Fruit fly (Drosophila melanogaster) whole organism, prepupa: Measurements from ENCODE around the gene temp.

Experiments
- Blimp-1 ChIP-seq: fragments of 200-800 bp; sonication (Bioruptor generic); optimal IDR thresholded peaks from 3 replicates; lab custom pipeline; 2017; ENCODE audit warnings: missing biosample characterization, missing genetic modification characterization, mild to moderate bottlenecking, moderate library complexity, missing genetic modification reagents
- CG10669 ChIP-seq: fragments of 200-800 bp; sonication (Bioruptor generic); optimal IDR thresholded peaks from 3 replicates; lab custom pipeline; 2018; ENCODE audit warnings: missing biosample characterization, mild to moderate bottlenecking, missing genetic modification characterization, moderate library complexity
- CG11294 ChIP-seq: fragments of 200-800 bp; sonication (Bioruptor generic); IDR thresholded peaks from 2 replicates; pipeline ENCODE4 v1.3.6; 2022; ENCODE audit warnings: missing biosample characterization, missing genetic modification characterization
- CG11902 ChIP-seq: fragments of 200-800 bp; sonication (Bioruptor generic); optimal IDR thresholded peaks from 3 replicates; lab custom pipeline; 2016; ENCODE audit warnings: missing biosample characterization, missing genetic modification characterization
- CG15336 ChIP-seq: fragments of 200-800 bp; sonication (Bioruptor generic); IDR thresholded peaks from 2 replicates; pipeline ENCODE4 v1.3.6; 2022; ENCODE audit warnings: missing biosample characterization, missing genetic modification characterization
- CG1621 ChIP-seq: fragments of 200-800 bp; sonication (Bioruptor generic); optimal IDR thresholded peaks from 3 replicates; lab custom pipeline; 2018; ENCODE audit warnings: missing biosample characterization, mild to moderate bottlenecking, missing genetic modification characterization
- CG16779 ChIP-seq: fragments of 200-800 bp; sonication (Bioruptor generic); optimal IDR thresholded peaks from 3 replicates; lab custom pipeline; 2017; ENCODE audit warnings: missing biosample characterization, mild to moderate bottlenecking, missing genetic modification characterization
- CG31627 ChIP-seq: fragments of 200-800 bp; sonication (Bioruptor generic); optimal IDR thresholded peaks from 3 replicates; lab custom pipeline; 2016; ENCODE audit warnings: missing biosample characterization, missing genetic modification characterization
- CG32006 ChIP-seq: fragments of 200-800 bp; sonication (Bioruptor generic); optimal IDR thresholded peaks from 3 replicates; lab custom pipeline; 2017; ENCODE audit warnings: missing biosample characterization, mild to moderate bottlenecking, missing genetic modification characterization
- CG34406 ChIP-seq: fragments of 200-800 bp; sonication (Bioruptor generic); optimal IDR thresholded peaks from 3 replicates; lab custom pipeline; 2016; ENCODE audit warnings: missing biosample characterization, missing genetic modification characterization
- CG4318 ChIP-seq: fragments of 200-800 bp; sonication (Bioruptor generic); optimal IDR thresholded peaks from 3 replicates; lab custom pipeline; 2017; ENCODE audit warnings: missing biosample characterization, mild to moderate bottlenecking, missing genetic modification characterization
- CG6276 ChIP-seq: fragments of 200-800 bp; sonication (Bioruptor generic); optimal IDR thresholded peaks from 2 replicates; lab custom pipeline; 2017; ENCODE audit warnings: missing biosample characterization, mild to moderate bottlenecking, missing genetic modification characterization
- CG6808 ChIP-seq: fragments of 200-800 bp; sonication (Bioruptor generic); optimal IDR thresholded peaks from 3 replicates; lab custom pipeline; 2017; ENCODE audit warnings: missing biosample characterization, missing genetic modification characterization, mild to moderate bottlenecking, moderate library complexity, missing genetic modification reagents
- CG6854 ChIP-seq: fragments of 200-800 bp; sonication (Bioruptor generic); optimal IDR thresholded peaks from 2 replicates; lab custom pipeline; 2017; ENCODE audit warnings: missing biosample characterization, mild to moderate bottlenecking, missing genetic modification characterization
- CG8319 ChIP-seq: fragments of 200-800 bp; sonication (Bioruptor generic); optimal IDR thresholded peaks from 3 replicates; lab custom pipeline; 2016; ENCODE audit warnings: missing biosample characterization, missing genetic modification characterization
- CG8632 ChIP-seq: fragments of 200-800 bp; sonication (Bioruptor generic); optimal IDR thresholded peaks from 3 replicates; lab custom pipeline; 2016; ENCODE audit warnings: missing biosample characterization, missing genetic modification characterization
- CG9139 ChIP-seq: fragments of 200-800 bp; sonication (Bioruptor generic); optimal IDR thresholded peaks from 3 replicates; lab custom pipeline; 2017; ENCODE audit warnings: missing biosample characterization, mild to moderate bottlenecking, missing genetic modification characterization
- Eip75B ChIP-seq: fragments of 200-800 bp; sonication (Bioruptor generic); optimal IDR thresholded peaks from 3 replicates; lab custom pipeline; 2016; ENCODE audit warnings: missing biosample characterization, missing genetic modification characterization
- Eip78C ChIP-seq: fragments of 200-800 bp; sonication (Bioruptor generic); peaks from one replicate; lab custom pipeline; 2016; ENCODE audit warnings: missing biosample characterization, missing genetic modification characterization
- Ets21C ChIP-seq: fragments of 200-800 bp; sonication (Bioruptor generic); optimal IDR thresholded peaks from 3 replicates; lab custom pipeline; 2016; ENCODE audit warnings: missing biosample characterization, missing genetic modification characterization
- Ets96B ChIP-seq: fragments of 200-800 bp; optimal IDR thresholded peaks from 2 replicates; lab custom pipeline; 2019; ENCODE audit warnings: missing biosample characterization, mild to moderate bottlenecking, missing genetic modification characterization, moderate library complexity
- Gug ChIP-seq: fragments of 200-800 bp; sonication (Bioruptor generic); IDR thresholded peaks from 2 replicates; pipeline ENCODE4 v1.3.6; 2022; ENCODE audit warnings: missing biosample characterization, missing genetic modification characterization
- Hr38 ChIP-seq: sonication (Bioruptor generic); optimal IDR thresholded peaks from 2 replicates; lab custom pipeline; 2016; ENCODE audit warnings: missing biosample characterization, missing genetic modification characterization
- Hr39 ChIP-seq: fragments of 200-800 bp; sonication (Bioruptor generic); optimal IDR thresholded peaks from 2 replicates; lab custom pipeline; 2016; ENCODE audit warnings: missing biosample characterization, missing genetic modification characterization
- Lpt ChIP-seq: fragments of 200-800 bp; sonication (Bioruptor generic); optimal IDR thresholded peaks from 3 replicates; lab custom pipeline; 2016; ENCODE audit warnings: missing biosample characterization, missing genetic modification characterization
- Met ChIP-seq: fragments of 200-800 bp; sonication (Bioruptor generic); optimal IDR thresholded peaks from 3 replicates; lab custom pipeline; 2016; ENCODE audit warnings: missing biosample characterization, missing genetic modification characterization
- OdsH ChIP-seq: fragments of 200-800 bp; sonication (Bioruptor generic); optimal IDR thresholded peaks from 3 replicates; lab custom pipeline; 2016; ENCODE audit warnings: missing biosample characterization, missing genetic modification characterization
- Sox102F ChIP-seq: fragments of 200-800 bp; sonication (Bioruptor generic); optimal IDR thresholded peaks from 2 replicates; lab custom pipeline; 2016; ENCODE audit warnings: missing biosample characterization, mild to moderate bottlenecking, missing genetic modification characterization
- Sox14 ChIP-seq: fragments of 200-800 bp; sonication (Bioruptor generic); optimal IDR thresholded peaks from 3 replicates; lab custom pipeline; 2016; ENCODE audit warnings: missing biosample characterization, missing genetic modification characterization
- Sox15 ChIP-seq: fragments of 200-800 bp; sonication (Bioruptor generic); optimal IDR thresholded peaks from 3 replicates; lab custom pipeline; 2016; ENCODE audit warnings: missing biosample characterization, missing genetic modification characterization
- achi ChIP-seq: fragments of 200-800 bp; sonication (Bioruptor generic); optimal IDR thresholded peaks from 3 replicates; lab custom pipeline; 2016; ENCODE audit warnings: missing biosample characterization, missing genetic modification characterization
- acj6 ChIP-seq: fragments of 200-800 bp; sonication (Bioruptor generic); optimal IDR thresholded peaks from 3 replicates; lab custom pipeline; 2016; ENCODE audit warnings: missing biosample characterization, missing genetic modification characterization
- cyc ChIP-seq: fragments of 200-800 bp; sonication (Bioruptor generic); optimal IDR thresholded peaks from 3 replicates; lab custom pipeline; 2016; ENCODE audit warnings: missing biosample characterization, missing genetic modification characterization
- dac ChIP-seq: fragments of 200-800 bp; sonication (Bioruptor generic); optimal IDR thresholded peaks from 2 replicates; lab custom pipeline; 2017; ENCODE audit warnings: missing biosample characterization, mild to moderate bottlenecking, missing genetic modification characterization
- esn ChIP-seq: fragments of 200-800 bp; sonication (Bioruptor generic); optimal IDR thresholded peaks from 2 replicates; lab custom pipeline; 2016; ENCODE audit warnings: missing biosample characterization, mild to moderate bottlenecking, missing genetic modification characterization, moderate library complexity
- fd85E ChIP-seq: fragments of 200-800 bp; sonication (Bioruptor generic); optimal IDR thresholded peaks from 3 replicates; lab custom pipeline; 2016; ENCODE audit warnings: missing biosample characterization, missing genetic modification characterization
- fkh ChIP-seq: fragments of 200-800 bp; sonication (Bioruptor generic); optimal IDR thresholded peaks from 3 replicates; lab custom pipeline; 2017; ENCODE audit warnings: missing biosample characterization, mild to moderate bottlenecking, missing genetic modification characterization, moderate library complexity
- lz ChIP-seq: fragments of 200-800 bp; sonication (Bioruptor generic); optimal IDR thresholded peaks from 3 replicates; lab custom pipeline; 2016; ENCODE audit warnings: missing biosample characterization, missing genetic modification characterization
- net ChIP-seq: fragments of 200-800 bp; sonication (Bioruptor generic); optimal IDR thresholded peaks from 3 replicates; lab custom pipeline; 2016; ENCODE audit warnings: missing biosample characterization, missing genetic modification characterization
- pdm3 ChIP-seq: fragments of 200-800 bp; sonication (Bioruptor generic); optimal IDR thresholded peaks from 3 replicates; lab custom pipeline; 2016; ENCODE audit warnings: missing biosample characterization, missing genetic modification characterization
- salr ChIP-seq, 2 experiments: fragments of 200-800 bp; sonication (Bioruptor generic); optimal IDR thresholded peaks; 3 replicates each; lab custom pipeline; 2016 to 2018; ENCODE audit warnings: missing biosample characterization in 2 of 2, missing genetic modification characterization in 2 of 2, mild to moderate bottlenecking in 1 of 2
- spab ChIP-seq: fragments of 200-800 bp; sonication (Bioruptor generic); optimal IDR thresholded peaks from 2 replicates; lab custom pipeline; 2017; ENCODE audit warnings: missing biosample characterization, mild to moderate bottlenecking, missing genetic modification characterization, missing genetic modification reagents
- svp ChIP-seq: fragments of 200-800 bp; sonication (Bioruptor generic); peaks from one replicate; lab custom pipeline; 2016; ENCODE audit warnings: missing biosample characterization, missing genetic modification characterization
- topi ChIP-seq: fragments of 200-800 bp; sonication (Bioruptor generic); optimal IDR thresholded peaks from 3 replicates; lab custom pipeline; 2016; ENCODE audit warnings: missing biosample characterization, missing genetic modification characterization
- vri ChIP-seq: fragments of 200-800 bp; sonication (Bioruptor generic); optimal IDR thresholded peaks from 3 replicates; lab custom pipeline; 2016; ENCODE audit warnings: missing biosample characterization, mild to moderate bottlenecking, missing genetic modification characterization

temp gene

DNA sequence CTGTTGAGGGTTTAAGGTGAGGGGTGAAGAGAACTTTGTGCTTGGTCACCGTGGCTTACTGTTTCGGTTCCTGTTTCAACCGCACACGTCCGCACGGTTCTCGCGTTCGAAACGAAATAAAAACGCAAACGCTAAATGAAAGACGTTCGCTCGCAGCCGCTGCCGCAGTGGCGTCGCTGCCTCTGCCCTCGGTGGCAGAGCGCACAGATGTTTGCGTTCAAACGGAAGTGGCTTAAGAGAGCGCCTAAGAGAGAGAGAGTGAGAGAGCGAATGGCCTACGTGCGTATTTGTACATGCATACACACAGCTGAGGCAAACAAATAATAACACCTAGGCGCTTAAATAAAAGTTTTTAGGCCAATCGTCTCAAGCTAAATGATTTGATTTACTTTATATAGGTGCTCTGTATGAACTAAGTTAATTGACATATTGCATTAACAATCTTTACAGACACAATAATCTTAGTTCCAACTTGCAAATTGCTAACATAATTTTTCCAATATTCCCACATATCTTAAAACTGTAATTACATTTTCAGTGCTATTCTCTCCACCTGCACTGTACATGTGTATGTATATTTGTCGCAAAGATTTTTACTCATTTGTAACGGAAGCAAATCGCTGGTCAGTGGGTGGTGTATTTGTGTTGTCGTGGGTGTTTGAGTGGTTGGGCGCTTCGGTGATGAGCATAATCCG, 31.1 kb upstream of the temp start, which contains the start of gene CG2865 (continued):
- peak; percentile 97 for TF ChIP-seq CG6808
- TF ChIP-seq esn (GFP tag; lab: Kevin White, UChicago): peak; percentile 96
- peak; percentile 96 for TF ChIP-seq CG6854 (GFP tag; lab: Kevin White, UChicago)
- peak; percentile 96 for TF ChIP-seq CG10669
- TF ChIP-seq Ets21C (GFP tag; lab: Kevin White, UChicago): peak; percentile 93
- TF ChIP-seq CG8319: peak; percentile 89
- TF ChIP-seq Lpt (GFP tag; lab: Kevin White, UChicago): peak; percentile 94
- TF ChIP-seq Ets96B (tag; lab: Kevin White, UChicago): peak; percentile 96
- TF ChIP-seq OdsH: peak; percentile 93
- peak; percentile 82 for TF ChIP-seq CG11902
- TF ChIP-seq Eip78C (GFP tag; lab: Kevin White, UChicago): peak; percentile 99
- TF ChIP-seq fkh (GFP tag; lab: Kevin White, UChicago): peak; percentile 95
- peak; percentile 95 for TF ChIP-seq Eip75B (GFP tag; lab: Kevin White, UChicago)
- TF ChIP-seq Gug (GFP tag; lab: Robert Waterston, UW): peak; percentile 81
- peak; percentile 83 to 92 for TF ChIP-seq salr (GFP tag; optimal IDR thresholded peaks at IDR 0.05; lab: Kevin White, UChicago)
- TF ChIP-seq Met (GFP tag; lab: Kevin White, UChicago): peak; percentile 97
- TF ChIP-seq vri: peak; percentile 93
- TF ChIP-seq Hr38 (GFP tag; lab: Kevin White, UChicago): peak; percentile 17
- TF ChIP-seq, all 60 proteins: peak for 60

DNA sequence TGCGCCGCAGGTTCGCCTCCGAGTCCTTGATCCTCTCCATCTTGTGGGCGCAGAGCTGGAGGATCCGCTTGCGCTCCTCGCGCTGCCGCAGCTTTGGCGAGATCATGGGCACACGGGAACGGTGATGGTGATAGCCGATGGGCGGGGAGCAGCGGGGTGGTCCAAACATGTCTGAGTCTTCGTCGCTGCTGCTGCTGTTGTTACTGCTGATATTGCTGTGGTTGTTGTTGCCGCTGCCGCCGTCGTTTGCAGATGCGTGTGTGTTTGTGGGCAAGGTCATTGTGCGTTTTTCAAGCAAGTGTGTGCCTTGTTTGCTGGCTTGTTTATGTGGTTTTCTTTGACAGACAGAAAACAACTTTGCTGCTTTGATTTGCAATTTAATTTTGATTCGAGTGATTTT, 30.1 kb upstream of the temp start:
- TF ChIP-seq Hr39 (GFP tag; lab: Kevin White, UChicago) (no peak), fd85E (no peak), OdsH (no peak), Sox14 (GFP tag; lab: Kevin White, UChicago) (no peak), Sox102F (GFP tag; lab: Kevin White, UChicago) (no peak), lz (GFP tag; lab: Kevin White, UChicago) (no peak), CG11902 (no peak), CG11294 (GFP tag; lab: Robert Waterston, UW) (no peak), cyc (GFP tag; lab: Kevin White, UChicago) (no peak), CG8632 (GFP tag; lab: Kevin White, UChicago) (no peak), CG32006 (GFP tag; lab: Kevin White, UChicago) (no peak), spab (no peak), pdm3 (no peak), CG31627 (GFP tag; lab: Kevin White, UChicago) (no peak), acj6 (GFP tag; lab: Kevin White, UChicago) (no peak), CG6808 (no peak), Lpt (GFP tag; lab: Kevin White, UChicago) (no peak), CG34406 (GFP tag; lab: Kevin White, UChicago) (no peak), CG15336 (GFP tag; lab: Robert Waterston, UW) (no peak)

DNA sequence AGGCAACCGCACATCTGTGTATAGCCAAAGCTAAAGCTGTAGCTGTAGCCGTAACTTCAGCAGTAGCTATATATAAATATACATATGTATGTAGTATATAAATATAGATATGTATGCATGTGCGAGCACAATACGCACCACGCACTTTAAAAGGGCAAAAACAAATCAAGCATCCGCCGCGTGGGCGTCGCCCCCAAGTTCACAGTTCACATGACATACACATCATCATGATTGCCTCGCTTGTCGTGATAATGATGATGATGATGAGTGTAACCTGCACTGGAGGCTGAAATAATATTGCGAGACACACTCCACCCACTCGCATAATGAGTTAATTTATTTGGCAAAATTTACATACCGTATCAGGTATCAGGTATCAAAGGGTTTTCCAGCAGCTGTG, 28.7 kb upstream of the temp start:
- TF ChIP-seq topi (GFP tag; lab: Kevin White, UChicago) (no peak), svp (GFP tag; lab: Kevin White, UChicago) (peak; percentile 73), CG11294 (GFP tag; lab: Robert Waterston, UW) (no peak), Sox15 (no peak)

- peak; percentile 83 for TF ChIP-seq CG1621 (tag; lab: Kevin White, UChicago)
- TF ChIP-seq Hr39 (GFP tag; lab: Kevin White, UChicago): no peak
- TF ChIP-seq Hr38 (GFP tag; lab: Kevin White, UChicago): no peak
- TF ChIP-seq CG8319: no peak
- peak; percentile 96 for TF ChIP-seq CG9139 (GFP tag; lab: Kevin White, UChicago)
- TF ChIP-seq fd85E: peak; percentile 33
- TF ChIP-seq Lpt (GFP tag; lab: Kevin White, UChicago): peak; percentile 94
- peak; percentile 87 for TF ChIP-seq spab
- TF ChIP-seq acj6 (GFP tag; lab: Kevin White, UChicago): peak; percentile 16
- no peak for TF ChIP-seq CG4318 (GFP tag; lab: Kevin White, UChicago)
- peak; percentile 29 for TF ChIP-seq OdsH
- peak; percentile 74 for TF ChIP-seq dac (GFP tag; lab: Kevin White, UChicago)
- no peak for TF ChIP-seq Blimp-1 (GFP tag; lab: Kevin White, UChicago)
- peak; percentile 73 to 85 for TF ChIP-seq salr (GFP tag; optimal IDR thresholded peaks at IDR 0.05; lab: Kevin White, UChicago)
- peak; percentile 66 for TF ChIP-seq achi (GFP tag; lab: Kevin White, UChicago)
- TF ChIP-seq CG16779 (tag; lab: Kevin White, UChicago): peak; percentile 94
- TF ChIP-seq CG6276 (GFP tag; lab: Kevin White, UChicago): peak; percentile 96
- TF ChIP-seq CG34406 (GFP tag; lab: Kevin White, UChicago): peak; percentile 46
- TF ChIP-seq Met (GFP tag; lab: Kevin White, UChicago): no peak
- peak; percentile 93 for TF ChIP-seq CG6808
- TF ChIP-seq net (GFP tag; lab: Kevin White, UChicago): peak; percentile 85
These were observed 26.8 kb upstream of the temp start for dm6 chrX:2289134-2289533.
